Fruit fly (Drosophila melanogaster): Measurements from ENCODE around the gene CG7362.

dm6 chr3R:14723355-14723670 is 30.9 kb downstream of the CG7362 start:
- TF ChIP-seq Vsx2 (GFP tag; optimal IDR thresholded peaks at IDR 0.05; ENCODE audit: partially characterized antibody) (no peak), Dfd (GFP tag; optimal IDR thresholded peaks at IDR 0.05) (peak; percentile 38), fru (GFP tag; optimal IDR thresholded peaks at IDR 0.05) (no peak), dsf (GFP tag; optimal IDR thresholded peaks at IDR 0.05; ENCODE audit: borderline replicate concordance) (no peak), usp (GFP tag; optimal IDR thresholded peaks at IDR 0.05) (no peak), sage (GFP tag; optimal IDR thresholded peaks at IDR 0.05) (no peak)

Measured in whole organism, wandering third instar larva.